Worm (Caenorhabditis elegans) whole organism, L4/young adult: Measurements from ENCODE around the gene W09C2.10.
"Not testable (repeated sequence)": the region's sequence is repeated elsewhere in the genome, so short reads cannot be mapped to it uniquely, and the experiment has no call there.

ENCODE experiments used
- W03F9.2 ChIP-seq: fragments of 150-350 bp; optimal IDR thresholded peaks from 2 replicates; lab custom pipeline; 2014; ENCODE audit warnings: missing biosample characterization, missing genetic modification characterization
- dao-5 ChIP-seq: sonication (generic microtip); optimal IDR thresholded peaks from 2 replicates; lab custom pipeline; 2016; ENCODE audit warnings: missing genotype, missing genetic modification characterization, moderate library complexity, missing compliant biosample characterization
- him-1 ChIP-seq: sonication (generic microtip); optimal IDR thresholded peaks from 2 replicates; lab custom pipeline; 2016; ENCODE audit warnings: missing genotype, missing genetic modification reagents, missing genetic modification characterization, missing compliant biosample characterization

ce11 chrIV:9595779-9596406, 29.0 kb downstream of the W09C2.10 start, which contains the start of the genes F27C8.3 and F27C8.2:
- not testable (repeated sequence) for TF ChIP-seq dao-5; W03F9.2; him-1 (tag; lab: Kevin White, UChicago)
